Worm (Caenorhabditis elegans) whole organism, L1 larva: Measurements from ENCODE around the gene mksr-1.

ENCODE experiments used
- aly-2 ChIP-seq: fragments of 150-350 bp; optimal IDR thresholded peaks from 2 replicates; lab custom pipeline; 2014; ENCODE audit warnings: missing biosample characterization, missing genetic modification characterization
- ama-1 ChIP-seq: fragments of 150-350 bp; optimal IDR thresholded peaks from 2 replicates; lab custom pipeline; 2014
- ceh-82 ChIP-seq, 3 experiments: fragments of 150-350 bp in 1 of 3; sonication (generic microtip) in 2 of 3; optimal IDR thresholded peaks; 2 replicates each; lab custom pipeline; 2014 to 2017; ENCODE audit warnings: missing biosample characterization in 3 of 3, missing genetic modification characterization in 3 of 3
- dpl-1 ChIP-seq, 3 experiments: fragments of 150-350 bp in 2 of 3; sonication (generic microtip) in 1 of 3; optimal IDR thresholded peaks; 2 replicates each; lab custom pipeline; 2014 to 2017; ENCODE audit warnings: missing biosample characterization in 3 of 3, missing genetic modification characterization in 3 of 3, missing genetic modification reagents in 3 of 3
- efl-1 ChIP-seq, 4 experiments: fragments of 150-350 bp; optimal IDR thresholded peaks in 3 of 4; peaks in 1 of 4; 1 replicate in 1 of 4; 2 replicates in 3 of 4; lab custom pipeline; 2014; ENCODE audit warnings: missing biosample characterization in 2 of 4, missing genetic modification characterization in 2 of 4, missing genetic modification reagents in 2 of 4
- lin-35 ChIP-seq, 2 experiments: fragments of 150-350 bp; optimal IDR thresholded peaks; 2 replicates each; lab custom pipeline; 2014; ENCODE audit warnings: missing biosample characterization in 2 of 2, missing genetic modification characterization in 2 of 2, missing genetic modification reagents in 2 of 2
- nhr-237 ChIP-seq: fragments of 150-350 bp; optimal IDR thresholded peaks from 2 replicates; lab custom pipeline; 2014; ENCODE audit warnings: missing biosample characterization, missing genetic modification characterization
- nhr-77 ChIP-seq: fragments of 150-350 bp; optimal IDR thresholded peaks from 2 replicates; lab custom pipeline; 2014; ENCODE audit warnings: missing biosample characterization, missing genetic modification characterization
- nhr-85 ChIP-seq: sonication (generic microtip); peaks from one replicate; lab custom pipeline; 2016; ENCODE audit warnings: missing genetic modification characterization, inconsistent platforms, missing compliant biosample characterization
- sptf-1 ChIP-seq: fragments of 150-350 bp; optimal IDR thresholded peaks from 2 replicates; lab custom pipeline; 2014; ENCODE audit warnings: missing biosample characterization, missing genetic modification characterization
- unc-62 ChIP-seq: fragments of 150-350 bp; optimal IDR thresholded peaks from 2 replicates; lab custom pipeline; 2014; ENCODE audit warnings: missing biosample characterization, missing genetic modification reagents, missing genetic modification characterization
- unc-86 ChIP-seq: sonication (generic microtip); optimal IDR thresholded peaks from 2 replicates; lab custom pipeline; 2016; ENCODE audit warnings: missing genetic modification characterization, missing compliant biosample characterization
- ztf-4 ChIP-seq: fragments of 150-350 bp; optimal IDR thresholded peaks from 2 replicates; lab custom pipeline; 2014; ENCODE audit warnings: missing biosample characterization, missing genetic modification characterization

DNA sequence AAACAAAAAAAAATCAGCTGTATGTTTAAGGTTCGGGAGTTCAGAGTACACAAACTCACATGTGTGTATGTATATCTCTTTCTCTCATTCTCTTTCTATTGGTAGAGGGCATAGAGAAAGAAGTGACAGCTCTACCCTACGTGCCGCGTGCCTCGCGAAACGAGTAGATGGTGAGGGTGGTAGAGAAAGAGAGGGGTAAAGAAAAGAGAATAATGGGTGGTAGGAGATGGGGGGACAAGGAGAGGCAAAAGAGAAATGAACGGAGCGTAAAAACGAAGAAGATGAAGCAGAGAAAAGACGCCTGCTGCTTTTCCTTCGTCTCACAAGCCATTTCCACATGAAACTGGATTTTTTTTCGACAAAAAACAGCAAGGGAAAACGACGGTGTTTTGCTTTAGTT lies 24.2 kb upstream of the mksr-1 start:
- TF ChIP-seq unc-86 (tag; lab: Kevin White, UChicago): peak; percentile 81
- peak; percentile 14 to 56 (median 37) for TF ChIP-seq dpl-1 (GFP tag; optimal IDR thresholded peaks at IDR 0.05; lab: Kevin White, UChicago)
- TF ChIP-seq nhr-77: peak; percentile 87
- peak; percentile 65 to 77 for TF ChIP-seq efl-1 (optimal IDR thresholded peaks at IDR 0.05; lab: Kevin White, UChicago)
- peak; percentile 35 to 95 for TF ChIP-seq efl-1 (GFP tag; optimal IDR thresholded peaks at IDR 0.05 in 1 of 2; lab: Kevin White, UChicago)
- peak; percentile 92 for TF ChIP-seq ztf-4 (tag; lab: Kevin White, UChicago)
- no peak for TF ChIP-seq ama-1 (lab: Kevin White, UChicago)
- TF ChIP-seq nhr-85 (tag; lab: Kevin White, UChicago): peak; percentile 96
- TF ChIP-seq sptf-1 (tag; lab: Kevin White, UChicago): no peak
- peak; percentile 83 for TF ChIP-seq nhr-237 (tag; lab: Kevin White, UChicago)
- TF ChIP-seq lin-35 (GFP tag; optimal IDR thresholded peaks at IDR 0.05; lab: Kevin White, UChicago): peak; percentile 60 to 88
- peak; percentile 27 for TF ChIP-seq aly-2 (tag; lab: Kevin White, UChicago)
- no peak for TF ChIP-seq unc-62 (GFP tag; lab: Kevin White, UChicago)
- peak; percentile 81 to 93 (median 84) for TF ChIP-seq ceh-82 (tag; optimal IDR thresholded peaks at IDR 0.05; lab: Kevin White, UChicago)
